Fruit fly (Drosophila melanogaster) whole organism, embryonic: ENCODE data around the gene CG11608.

Source experiments
- CG10267 ChIP-seq: fragments of 200-800 bp; sonication (Bioruptor generic); optimal IDR thresholded peaks from 2 replicates; lab custom pipeline; 2018; ENCODE audit warnings: missing biosample characterization, mild to moderate bottlenecking, missing genetic modification characterization, moderate library complexity
- CG30403 ChIP-seq: fragments of 200-800 bp; sonication (Bioruptor generic); optimal IDR thresholded peaks from 3 replicates; lab custom pipeline; 2016; ENCODE audit warnings: missing biosample characterization, missing genetic modification characterization
- CG4820 ChIP-seq: fragments of 200-800 bp; sonication (Bioruptor generic); optimal IDR thresholded peaks from 3 replicates; lab custom pipeline; 2016; ENCODE audit warnings: missing biosample characterization, missing genetic modification characterization
- CG6175 ChIP-seq: fragments of 200-800 bp; sonication (Bioruptor generic); IDR thresholded peaks from 3 replicates; pipeline ENCODE4 v1.3.6; 2022; ENCODE audit warnings: missing biosample characterization, missing genetic modification characterization
- CG6813 ChIP-seq: fragments of 200-800 bp; sonication (Bioruptor generic); optimal IDR thresholded peaks from 2 replicates; lab custom pipeline; 2017; ENCODE audit warnings: missing biosample characterization, missing genetic modification characterization, mild to moderate bottlenecking, moderate library complexity, missing genetic modification reagents
- Sin3A ChIP-seq: fragments of >200 bp; optimal IDR thresholded peaks from 2 replicates; lab custom pipeline; 2018
- Sry-β ChIP-seq: fragments of 200-800 bp; sonication (Bioruptor generic); optimal IDR thresholded peaks from 2 replicates; lab custom pipeline; 2018; ENCODE audit warnings: missing biosample characterization, mild to moderate bottlenecking, missing genetic modification characterization, moderate library complexity
- ci ChIP-seq: fragments of 200-800 bp; sonication (Bioruptor generic); IDR thresholded peaks from 3 replicates; pipeline ENCODE4 v1.3.6; 2022; ENCODE audit warnings: missing biosample characterization, missing genetic modification characterization
- gro ChIP-seq: fragments of 200-800 bp; sonication (Bioruptor generic); optimal IDR thresholded peaks from 2 replicates; lab custom pipeline; 2016; ENCODE audit warnings: missing biosample characterization, missing genetic modification characterization
- ro ChIP-seq: fragments of 200-800 bp; sonication (Bioruptor generic); IDR thresholded peaks from 2 replicates; pipeline ENCODE4 v1.3.6; 2022; ENCODE audit warnings: missing biosample characterization, missing genetic modification characterization
- sens ChIP-seq: fragments of 200-800 bp; sonication (Bioruptor generic); peaks from one replicate; lab custom pipeline; 2016; ENCODE audit warnings: missing biosample characterization, missing genetic modification characterization
- sisA ChIP-seq: fragments of 200-800 bp; sonication (Bioruptor generic); IDR thresholded peaks from 2 replicates; pipeline ENCODE4 v1.3.6; 2022; ENCODE audit warnings: missing biosample characterization, missing genetic modification characterization
- sob ChIP-seq: fragments of 200-800 bp; sonication (Bioruptor generic); IDR thresholded peaks from 2 replicates; pipeline ENCODE4 v1.3.6; 2022; ENCODE audit warnings: missing biosample characterization, missing genetic modification characterization

DNA sequence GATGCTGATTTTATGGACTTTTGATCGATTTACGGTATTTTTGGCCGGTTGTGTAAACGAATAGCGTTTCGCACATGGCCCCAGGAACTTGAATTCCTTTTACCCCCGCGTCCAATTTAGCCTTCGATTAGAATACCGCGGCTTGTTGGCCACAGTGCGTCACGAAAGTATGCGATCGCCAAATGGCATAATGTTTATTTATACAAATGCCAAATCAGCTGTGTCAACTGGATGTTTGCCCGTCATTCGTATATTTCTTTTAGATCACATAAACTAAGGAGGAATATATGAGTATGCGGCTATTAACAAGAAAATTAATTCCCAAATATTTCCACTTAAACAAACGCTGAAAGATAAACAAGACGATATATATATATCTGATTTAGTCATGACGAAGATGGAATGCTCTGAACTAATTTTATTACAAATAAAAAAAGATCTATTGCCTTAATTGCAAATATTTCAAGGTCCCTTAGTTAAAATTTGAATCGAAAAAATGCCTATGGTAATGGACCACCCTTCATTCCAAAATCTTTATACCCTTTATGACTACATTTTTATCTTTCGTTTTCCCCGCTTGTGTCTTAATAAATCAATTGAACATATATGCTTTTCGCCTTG is 18.8 kb downstream of the CG11608 start:
- TF ChIP-seq sens (GFP tag; lab: Kevin White, UChicago), result peak; percentile 76
- no peak for TF ChIP-seq sisA (GFP tag; lab: Robert Waterston, UW)
- TF ChIP-seq Sin3A (lab: Kevin White, UChicago), result no peak
- TF ChIP-seq Sry-β, result no peak
- TF ChIP-seq ci, result no peak
- TF ChIP-seq CG4820 (GFP tag; lab: Kevin White, UChicago), result no peak
- peak; percentile 0 for TF ChIP-seq gro (GFP tag; lab: Kevin White, UChicago)
- no peak for TF ChIP-seq sob (GFP tag; lab: Robert Waterston, UW)
- no peak for TF ChIP-seq ro
- no peak for TF ChIP-seq CG10267 (tag; lab: Kevin White, UChicago)
- TF ChIP-seq CG30403, result no peak
- TF ChIP-seq CG6813 (GFP tag; lab: Kevin White, UChicago), result peak; percentile 42
- no peak for TF ChIP-seq CG6175 (GFP tag; lab: Robert Waterston, UW)
